In the genomic region with DNA sequence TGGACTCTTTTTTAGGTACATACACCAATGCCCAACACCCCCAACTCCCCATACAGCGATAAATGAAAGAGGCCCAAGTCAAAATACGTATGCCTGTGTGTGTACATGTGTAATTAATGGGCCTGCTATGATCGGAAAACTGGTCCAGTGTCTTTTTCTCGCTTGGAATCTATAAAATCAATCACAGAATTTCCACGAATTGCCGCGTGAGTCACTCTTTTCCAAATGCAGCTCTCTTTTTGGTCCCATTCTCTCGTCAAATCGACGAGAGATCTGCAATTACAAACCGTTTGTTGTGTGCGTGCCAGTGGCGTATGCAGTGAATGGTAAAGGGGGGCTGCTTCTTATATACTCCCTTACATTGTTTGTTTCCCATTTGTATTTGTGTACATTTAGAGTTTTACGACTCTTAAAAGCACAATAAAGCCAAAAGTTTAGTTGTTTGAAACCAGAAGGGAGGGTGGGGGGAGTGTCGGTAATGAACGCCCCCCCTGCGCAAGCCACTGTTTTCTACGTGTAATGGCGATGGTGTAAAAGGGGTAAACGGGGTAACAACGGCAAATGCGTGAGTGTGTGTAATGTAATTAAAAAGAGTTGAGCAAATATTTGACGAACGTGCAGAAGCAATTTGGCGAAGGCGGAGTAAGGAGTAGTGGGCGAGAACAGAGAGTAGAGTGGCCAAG, we compare ENCODE assay signal across 1 fruit fly cellular context.
A peak's percentile ranks its signal among the peaks of the same experiment; 100 is the strongest.
TF ChIP-seq lines count a peak whose summit lies in the region.

No protein-coding gene starts in this region.

TF ChIP-seq in whole organism, embryonic, 481 proteins besides CTCF, POLR2A, EP300 and RAD21 (continued from another document):
- peak; percentile 91 for TF ChIP-seq CG8388 (GFP tag; optimal IDR thresholded peaks at IDR 0.05; lab: Kevin White, UChicago)
- no peak for TF ChIP-seq mld (GFP tag; IDR thresholded peaks at IDR 0.05; lab: Robert Waterston, UW; ENCODE audit: partially characterized antibody)
- no peak for TF ChIP-seq usp (GFP tag; optimal IDR thresholded peaks at IDR 0.05; lab: Kevin White, UChicago)
- no peak for TF ChIP-seq Hr39 (optimal IDR thresholded peaks at IDR 0.05; lab: Kevin White, UChicago)
- TF ChIP-seq CG7357 (GFP tag; IDR thresholded peaks at IDR 0.05; lab: Robert Waterston, UW): peak; percentile 89
- TF ChIP-seq CG31365 (tag; optimal IDR thresholded peaks at IDR 0.05; lab: Kevin White, UChicago): peak; percentile 71
- peak; percentile 79 for TF ChIP-seq Nf-YC (tag; optimal IDR thresholded peaks at IDR 0.05; lab: Kevin White, UChicago)
- TF ChIP-seq CHES-1-like (GFP tag; optimal IDR thresholded peaks at IDR 0.05; lab: Kevin White, UChicago): peak; percentile 95
- TF ChIP-seq D (optimal IDR thresholded peaks at IDR 0.05; lab: Kevin White, UChicago): no peak
- peak; percentile 95 for TF ChIP-seq D (GFP tag; optimal IDR thresholded peaks at IDR 0.05; lab: Kevin White, UChicago)
- TF ChIP-seq CG34422 (GFP tag; IDR thresholded peaks at IDR 0.05; lab: Robert Waterston, UW): peak; percentile 94
- no peak for TF ChIP-seq vnd (GFP tag; IDR thresholded peaks at IDR 0.05; lab: Robert Waterston, UW; ENCODE audit: partially characterized antibody)
- TF ChIP-seq stc (GFP tag; IDR thresholded peaks at IDR 0.05; lab: Robert Waterston, UW): peak; percentile 91
- TF ChIP-seq CG1603 (tag; optimal IDR thresholded peaks at IDR 0.05; lab: Kevin White, UChicago): peak; percentile 96
- TF ChIP-seq eyg (GFP tag; optimal IDR thresholded peaks at IDR 0.05; lab: Kevin White, UChicago): peak; percentile 92
- TF ChIP-seq Sox102F (GFP tag; optimal IDR thresholded peaks at IDR 0.05; lab: Kevin White, UChicago): peak; percentile 96
TF ChIP-seq in whole organism, embryonic: peak in this region for 429.
